Worm (Caenorhabditis elegans): Measurements from ENCODE around the gene algn-9.

algn-9 gene

DNA sequence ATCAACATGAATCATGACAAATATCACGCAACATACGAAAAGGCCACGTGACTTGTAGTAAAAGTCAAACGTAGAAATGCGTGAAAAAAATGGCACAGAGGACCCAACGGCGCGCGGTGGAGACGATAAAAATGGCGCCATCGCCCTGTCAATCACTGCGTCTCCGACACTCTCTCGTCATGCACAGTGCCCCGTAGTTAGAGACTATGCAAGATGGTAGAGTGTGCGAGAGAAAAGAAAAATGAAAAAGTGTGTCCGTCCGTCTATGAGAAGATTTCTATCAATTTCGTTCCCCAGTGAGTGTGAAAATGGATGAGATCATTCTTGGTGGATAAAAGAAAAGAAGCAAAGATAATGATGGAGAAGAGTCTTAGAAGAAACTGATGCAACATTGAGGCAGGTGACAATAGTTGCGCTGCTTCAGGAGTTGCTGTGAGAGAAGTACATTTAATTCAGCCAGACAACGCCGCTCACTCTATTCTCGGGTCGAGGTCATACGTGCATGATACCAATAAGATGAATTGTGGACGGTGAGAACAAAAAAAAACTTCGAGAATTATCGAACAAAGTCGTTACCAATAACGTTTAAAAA, 28.6 kb upstream of the algn-9 start (continued):
- no peak for TF ChIP-seq rbr-2 (tag; optimal IDR thresholded peaks at IDR 0.05)
- peak; percentile 43 to 47 for TF ChIP-seq mdl-1 (tag; optimal IDR thresholded peaks at IDR 0.05)
- no peak for TF ChIP-seq daf-8 (GFP tag; IDR thresholded peaks at IDR 0.05)
- peak; percentile 70 for TF ChIP-seq saeg-2 (GFP tag; IDR thresholded peaks at IDR 0.05)
- TF ChIP-seq unc-62 (GFP tag; optimal IDR thresholded peaks at IDR 0.05 in 1 of 2) = peak in 1 of 2 experiments; percentile 95
- TF ChIP-seq unc-62 (tag; optimal IDR thresholded peaks at IDR 0.05) = no peak
- peak; percentile 3; the same call in 1 of the 2 replicates for TF ChIP-seq egl-43 (GFP tag; IDR thresholded peaks at IDR 0.05)
- TF ChIP-seq snpc-4 (tag; optimal IDR thresholded peaks at IDR 0.05) = no peak
- peak; percentile 25 for TF ChIP-seq mxl-3 (GFP tag; optimal IDR thresholded peaks at IDR 0.05)
- TF ChIP-seq lin-1 (GFP tag; IDR thresholded peaks at IDR 0.05) = peak; percentile 7; the same call in 1 of the 2 replicates
- 0 out of 2 replicates have a peak, but pooled peaks have one; percentile 23 for TF ChIP-seq vab-7 (GFP tag; IDR thresholded peaks at IDR 0.05)
- no peak for TF ChIP-seq unc-130 (GFP tag; optimal IDR thresholded peaks at IDR 0.05)
- peak; percentile 86 for TF ChIP-seq hlh-30 (tag; optimal IDR thresholded peaks at IDR 0.05; ENCODE audit: insufficient read depth)
- TF ChIP-seq fos-1 (tag; optimal IDR thresholded peaks at IDR 0.05) = no peak
- TF ChIP-seq nhr-6 (tag; optimal IDR thresholded peaks at IDR 0.05) = no peak
- TF ChIP-seq Y75B8A.6 (GFP tag; IDR thresholded peaks at IDR 0.05) = no peak
- TF ChIP-seq ZK546.5 (tag; optimal IDR thresholded peaks at IDR 0.05) = no peak
- TF ChIP-seq ceh-44 (GFP tag; IDR thresholded peaks at IDR 0.05) = no peak
- peak; percentile 6 for TF ChIP-seq T20F7.1 (GFP tag; optimal IDR thresholded peaks at IDR 0.05)
- TF ChIP-seq nhr-111 (GFP tag; optimal IDR thresholded peaks at IDR 0.05) = peak; percentile 15
- TF ChIP-seq dve-1 (tag; optimal IDR thresholded peaks at IDR 0.05; ENCODE audit: insufficient read depth) = peak; percentile 60
- TF ChIP-seq ama-1 (optimal IDR thresholded peaks at IDR 0.05) = peak; percentile 57
- no peak for TF ChIP-seq dmd-9 (GFP tag; IDR thresholded peaks at IDR 0.05)
- no peak for TF ChIP-seq D1046.2 (GFP tag; IDR thresholded peaks at IDR 0.05)
- no peak for TF ChIP-seq lir-3 (tag; optimal IDR thresholded peaks at IDR 0.05)
- TF ChIP-seq hlh-11 (tag; optimal IDR thresholded peaks at IDR 0.05) = peak; percentile 85
- TF ChIP-seq ceh-20 (GFP tag; IDR thresholded peaks at IDR 0.05) = peak; percentile 14; the same call in 1 of the 2 replicates
- peak; percentile 40 for TF ChIP-seq nhr-25 (tag; optimal IDR thresholded peaks at IDR 0.05; ENCODE audit: borderline replicate concordance, insufficient read depth)
- no peak for TF ChIP-seq ztf-11 (tag; optimal IDR thresholded peaks at IDR 0.05)
- TF ChIP-seq unc-39 (tag; optimal IDR thresholded peaks at IDR 0.05) = no peak
- no peak for TF ChIP-seq nhr-42 (GFP tag; IDR thresholded peaks at IDR 0.05)
- TF ChIP-seq tag-97 (GFP tag; IDR thresholded peaks at IDR 0.05) = no peak
- TF ChIP-seq F44E2.7 (GFP tag; IDR thresholded peaks at IDR 0.05) = no peak
- peak; percentile 9 for TF ChIP-seq ztf-7 (tag; optimal IDR thresholded peaks at IDR 0.05)
- no peak for TF ChIP-seq snpc-1.2 (GFP tag; IDR thresholded peaks at IDR 0.05)
- peak; percentile 67 for TF ChIP-seq php-3 (GFP tag; IDR thresholded peaks at IDR 0.05)
- no peak for TF ChIP-seq ces-1 (GFP tag; optimal IDR thresholded peaks at IDR 0.05)
- no peak for TF ChIP-seq Y5F2A.4 (GFP tag; optimal IDR thresholded peaks at IDR 0.05)
- TF ChIP-seq nhr-102 (tag; optimal IDR thresholded peaks at IDR 0.05) = peak; percentile 40
- TF ChIP-seq lsy-2 (tag; optimal IDR thresholded peaks at IDR 0.05) = peak; percentile 12 to 20
- TF ChIP-seq nhr-48 (tag; optimal IDR thresholded peaks at IDR 0.05) = peak; percentile 69
- peak; percentile 49 for TF ChIP-seq nhr-77 (tag; optimal IDR thresholded peaks at IDR 0.05)
- peak; percentile 94 for TF ChIP-seq aha-1 (tag)
- TF ChIP-seq spr-1 (tag; optimal IDR thresholded peaks at IDR 0.05) = peak; percentile 35
- no peak for TF ChIP-seq egl-27 (tag; optimal IDR thresholded peaks at IDR 0.05)
- peak in 1 of 2 experiments; percentile 49 for TF ChIP-seq hif-1 (tag; optimal IDR thresholded peaks at IDR 0.05)
- TF ChIP-seq tra-1 (GFP tag; IDR thresholded peaks at IDR 0.05) = peak; percentile 56
- TF ChIP-seq F49E8.2 (tag; optimal IDR thresholded peaks at IDR 0.05; ENCODE audit: borderline replicate concordance) = no peak
- TF ChIP-seq nhr-11 (tag; optimal IDR thresholded peaks at IDR 0.05) = peak; percentile 82
- TF ChIP-seq aly-2 (tag; optimal IDR thresholded peaks at IDR 0.05) = no peak
- TF ChIP-seq dpl-1 (GFP tag; optimal IDR thresholded peaks at IDR 0.05) = peak; percentile 17

All from whole organism, L4 larva.